Worm (Caenorhabditis elegans): ENCODE data around the gene F44E2.4.
A peak's percentile ranks its signal among the peaks of the same experiment; 100 is the strongest.

Gene F44E2.4

ce11 chrIII:8850482-8851047 lies 12.3 kb upstream of the F44E2.4 start, which contains the start of gene F44E2.9 (continued):
- TF ChIP-seq ZK185.1 (tag; optimal IDR thresholded peaks at IDR 0.05; ENCODE audit: poor library complexity, severe bottlenecking), result peak; percentile 57
- TF ChIP-seq hsf-1 (GFP tag; IDR thresholded peaks at IDR 0.05), result 0 out of 2 replicates have a peak, but pooled peaks have one; percentile 49
- 0 out of 2 replicates have a peak, but pooled peaks have one; percentile 11 for TF ChIP-seq madf-3 (GFP tag; IDR thresholded peaks at IDR 0.05)
- TF ChIP-seq ztf-6 (GFP tag; IDR thresholded peaks at IDR 0.05), result no peak
- no peak for TF ChIP-seq C06A6.2 (GFP tag; conservative IDR thresholded peaks at IDR 0.05)
- TF ChIP-seq nhr-80 (tag; optimal IDR thresholded peaks at IDR 0.05), result peak; percentile 10

- TF ChIP-seq rcor-1 (GFP tag; IDR thresholded peaks at IDR 0.05) (no peak), akir-1 (GFP tag; optimal IDR thresholded peaks at IDR 0.05) (no peak), nhr-179 (tag; optimal IDR thresholded peaks at IDR 0.05) (no peak), tlf-1 (GFP tag; optimal IDR thresholded peaks at IDR 0.05) (no peak), nhr-80 (tag; optimal IDR thresholded peaks at IDR 0.05) (no peak), ztf-26 (tag; optimal IDR thresholded peaks at IDR 0.05) (no peak), ceh-40 (GFP tag; IDR thresholded peaks at IDR 0.05) (no peak), hmg-20 (GFP tag; IDR thresholded peaks at IDR 0.05) (no peak), snpc-3.4 (tag; optimal IDR thresholded peaks at IDR 0.05) (no peak), mes-4 (tag; optimal IDR thresholded peaks at IDR 0.05) (no peak), nhr-27 (tag; optimal IDR thresholded peaks at IDR 0.05) (no peak), B0019.2 (GFP tag; conservative IDR thresholded peaks at IDR 0.05) (no peak), B0336.3 (GFP tag; IDR thresholded peaks at IDR 0.05) (no peak), ztf-18 (tag; optimal IDR thresholded peaks at IDR 0.05) (peak; percentile 17), ets-4 (GFP tag; optimal IDR thresholded peaks at IDR 0.05) (no peak), madf-6 (GFP tag; IDR thresholded peaks at IDR 0.05) (peak; percentile 55), lag-1 (GFP tag; IDR thresholded peaks at IDR 0.05) (no peak), attf-6 (GFP tag; IDR thresholded peaks at IDR 0.05) (0 out of 2 replicates have a peak, but pooled peaks have one; percentile 15), lin-35 (GFP tag; optimal IDR thresholded peaks at IDR 0.05) (no peak), ama-1 (optimal IDR thresholded peaks at IDR 0.05) (no peak), ama-1 (GFP tag; optimal IDR thresholded peaks at IDR 0.05) (no peak), xnd-1 (tag; optimal IDR thresholded peaks at IDR 0.05) (peak; percentile 14), lin-40 (tag; optimal IDR thresholded peaks at IDR 0.05) (no peak), lsy-27 (tag; optimal IDR thresholded peaks at IDR 0.05; ENCODE audit: borderline replicate concordance, insufficient read depth) (no peak), K12H6.12 (tag; optimal IDR thresholded peaks at IDR 0.05) (no peak), let-526 (GFP tag; IDR thresholded peaks at IDR 0.05) (no peak), nfyb-1 (GFP tag; IDR thresholded peaks at IDR 0.05) (0 out of 2 replicates have a peak, but pooled peaks have one; percentile 52), nfya-2 (GFP tag; IDR thresholded peaks at IDR 0.05) (no peak), nhr-120 (GFP tag; IDR thresholded peaks at IDR 0.05) (no peak), hsf-1 (GFP tag; IDR thresholded peaks at IDR 0.05) (no peak), egl-18 (GFP tag; IDR thresholded peaks at IDR 0.05) (no peak), dpff-1 (tag; optimal IDR thresholded peaks at IDR 0.05) (no peak), efl-1 (GFP tag; optimal IDR thresholded peaks at IDR 0.05) (no peak), bed-1 (GFP tag; IDR thresholded peaks at IDR 0.05) (no peak), hlh-12 (tag; optimal IDR thresholded peaks at IDR 0.05) (no peak), atf-7 (tag; optimal IDR thresholded peaks at IDR 0.05) (no peak), fkh-3 (tag; optimal IDR thresholded peaks at IDR 0.05) (no peak), madf-3 (GFP tag; IDR thresholded peaks at IDR 0.05) (no peak), C06A6.2 (GFP tag; conservative IDR thresholded peaks at IDR 0.05) (no peak), repo-1 (tag; optimal IDR thresholded peaks at IDR 0.05) (peak; percentile 38), hmg-1.2 (GFP tag; IDR thresholded peaks at IDR 0.05) (0 out of 2 replicates have a peak, but pooled peaks have one; percentile 16), tbx-9 (tag; optimal IDR thresholded peaks at IDR 0.05; ENCODE audit: borderline replicate concordance) (no peak), hlh-26 (GFP tag; conservative IDR thresholded peaks at IDR 0.05) (no peak), him-1 (tag; optimal IDR thresholded peaks at IDR 0.05) (no peak), ceh-79 (tag; optimal IDR thresholded peaks at IDR 0.05) (no peak)
These were observed 11.3 kb upstream of the F44E2.4 start, which contains the start of gene F44E2.8 for ce11 chrIII:8849507-8849906. Gene F44E2.8, minus strand, starts transcription at chrIII:8849877.
